Worm (Caenorhabditis elegans) whole organism, young adult: Measurements from ENCODE around the gene C24A3.1.

ENCODE experiments used
- B0035.1 ChIP-seq: sonication (generic microtip); optimal IDR thresholded peaks from 2 replicates; lab custom pipeline; 2016; ENCODE audit warnings: missing genetic modification characterization, mild to moderate bottlenecking, missing compliant biosample characterization, missing genotype, missing genetic modification reagents
- B0336.3 ChIP-seq: fragments of 200-800 bp; sonication (Bioruptor generic); IDR thresholded peaks from 2 replicates; pipeline ENCODE4 v1.3.6; 2022; ENCODE audit warnings: missing genetic modification characterization, missing compliant biosample characterization
- C06A6.2 ChIP-seq: fragments of 200-800 bp; sonication (Bioruptor generic); conservative IDR thresholded peaks from 2 replicates; pipeline ENCODE4 v1.3.6; 2022; ENCODE audit warnings: missing genetic modification characterization, missing compliant biosample characterization
- C17E4.6 ChIP-seq: fragments of 200-800 bp; sonication (Bioruptor generic); IDR thresholded peaks from 2 replicates; pipeline ENCODE4 v1.3.6; 2022; ENCODE audit warnings: missing genetic modification reagents, missing genetic modification characterization, missing compliant biosample characterization
- F10E7.11 ChIP-seq: sonication (generic microtip); optimal IDR thresholded peaks from 2 replicates; lab custom pipeline; 2017; ENCODE audit warnings: mild to moderate bottlenecking, missing genetic modification characterization, moderate library complexity, missing compliant biosample characterization
- F23B12.7 ChIP-seq: sonication (generic microtip); optimal IDR thresholded peaks from 2 replicates; lab custom pipeline; 2017; ENCODE audit warnings: missing genetic modification characterization, mild to moderate bottlenecking, missing compliant biosample characterization, antibody characterized with exemption, moderate library complexity; ENCODE audit not compliant: insufficient read depth
- F33H1.4 ChIP-seq: fragments of 200-800 bp; sonication (Bioruptor generic); IDR thresholded peaks from 2 replicates; pipeline ENCODE4 v1.3.6; 2022; ENCODE audit warnings: missing genetic modification reagents, missing genetic modification characterization, missing compliant biosample characterization
- F49E8.2 ChIP-seq: sonication (generic microtip); optimal IDR thresholded peaks from 3 replicates; lab custom pipeline; 2017; ENCODE audit warnings: missing genetic modification characterization, mild to moderate bottlenecking, missing compliant biosample characterization, antibody characterized with exemption, moderate library complexity; ENCODE audit not compliant: insufficient read depth
- F52B5.7 ChIP-seq: sonication (generic microtip); optimal IDR thresholded peaks from 2 replicates; lab custom pipeline; 2016; ENCODE audit warnings: mild to moderate bottlenecking, missing genetic modification characterization, missing compliant biosample characterization
- F57A8.1 ChIP-seq: fragments of 200-800 bp; sonication (Bioruptor generic); optimal IDR thresholded peaks from 2 replicates; lab custom pipeline; 2018; ENCODE audit warnings: mild to moderate bottlenecking, missing genetic modification characterization, moderate library complexity, missing compliant biosample characterization
- K11D2.4 ChIP-seq: fragments of 200-800 bp; sonication (Bioruptor generic); IDR thresholded peaks from 2 replicates; pipeline ENCODE4 v1.3.6; 2022; ENCODE audit warnings: missing genetic modification reagents, missing genetic modification characterization, missing compliant biosample characterization
- K12H6.12 ChIP-seq: fragments of 200-800 bp; sonication (Bioruptor generic); optimal IDR thresholded peaks from 2 replicates; lab custom pipeline; 2018; ENCODE audit warnings: mild to moderate bottlenecking, missing genetic modification characterization, missing compliant biosample characterization
- T07F8.4 ChIP-seq: sonication (generic microtip); optimal IDR thresholded peaks from 2 replicates; lab custom pipeline; 2016; ENCODE audit warnings: mild to moderate bottlenecking, missing genetic modification characterization, moderate library complexity, missing compliant biosample characterization
- T26A5.8 ChIP-seq: sonication (generic microtip); optimal IDR thresholded peaks from 2 replicates; lab custom pipeline; 2016; ENCODE audit warnings: missing genetic modification characterization, missing compliant biosample characterization
- Y53G8AR.9 ChIP-seq: fragments of 200-800 bp; sonication (Bioruptor generic); conservative IDR thresholded peaks from 2 replicates; pipeline ENCODE4 v1.3.6; 2022; ENCODE audit warnings: missing genetic modification reagents, missing genetic modification characterization, missing compliant biosample characterization
- Y95B8A.8 ChIP-seq: fragments of 200-800 bp; sonication (Bioruptor generic); IDR thresholded peaks from 2 replicates; pipeline ENCODE4 v1.3.6; 2022; ENCODE audit warnings: missing genetic modification reagents, missing genetic modification characterization, missing compliant biosample characterization
- attf-3 ChIP-seq: fragments of 200-800 bp; sonication (Bioruptor generic); conservative IDR thresholded peaks from 2 replicates; pipeline ENCODE4 v1.3.6; 2022; ENCODE audit warnings: missing genetic modification reagents, missing genetic modification characterization, missing compliant biosample characterization
- bed-2 ChIP-seq: fragments of 200-800 bp; sonication (Bioruptor generic); IDR thresholded peaks from 2 replicates; pipeline ENCODE4 v1.3.6; 2022; ENCODE audit warnings: missing genetic modification reagents, missing genetic modification characterization, missing compliant biosample characterization
- ccch-3 ChIP-seq: fragments of 200-800 bp; sonication (Bioruptor generic); optimal IDR thresholded peaks from 2 replicates; lab custom pipeline; 2018; ENCODE audit warnings: mild to moderate bottlenecking, missing genetic modification characterization, missing compliant biosample characterization
- ceh-58 ChIP-seq: fragments of 200-800 bp; sonication (Bioruptor generic); IDR thresholded peaks from 2 replicates; pipeline ENCODE4 v1.3.6; 2022; ENCODE audit warnings: missing genetic modification characterization, missing compliant biosample characterization
- dox-1 ChIP-seq: fragments of 200-800 bp; sonication (Bioruptor generic); IDR thresholded peaks from 2 replicates; pipeline ENCODE4 v1.3.6; 2022; ENCODE audit warnings: missing genetic modification reagents, missing genetic modification characterization, missing compliant biosample characterization
- efl-1 ChIP-seq: fragments of 150-350 bp; optimal IDR thresholded peaks from 2 replicates; lab custom pipeline; 2014; ENCODE audit warnings: missing biosample characterization, missing genetic modification reagents, missing genetic modification characterization
- egl-18 ChIP-seq: fragments of 200-800 bp; sonication (Bioruptor generic); IDR thresholded peaks from 2 replicates; pipeline ENCODE4 v1.3.6; 2022; ENCODE audit warnings: missing genetic modification reagents, missing genetic modification characterization, missing compliant biosample characterization
- gei-17 ChIP-seq: fragments of 200-800 bp; sonication (Bioruptor generic); optimal IDR thresholded peaks from 2 replicates; lab custom pipeline; 2018; ENCODE audit warnings: mild to moderate bottlenecking, missing genetic modification characterization, missing compliant biosample characterization
- him-1 ChIP-seq: sonication (generic microtip); optimal IDR thresholded peaks from 2 replicates; lab custom pipeline; 2016; ENCODE audit warnings: missing genotype, missing genetic modification reagents, missing genetic modification characterization, missing compliant biosample characterization
- hlh-12 ChIP-seq: sonication (generic microtip); optimal IDR thresholded peaks from 2 replicates; lab custom pipeline; 2016; ENCODE audit warnings: missing genetic modification characterization, missing compliant biosample characterization
- hlh-26 ChIP-seq: fragments of 200-800 bp; sonication (Bioruptor generic); conservative IDR thresholded peaks from 2 replicates; pipeline ENCODE4 v1.3.6; 2022; ENCODE audit warnings: missing genetic modification reagents, missing genetic modification characterization, missing compliant biosample characterization
- hsf-1 ChIP-seq: fragments of 200-800 bp; sonication (Bioruptor generic); IDR thresholded peaks from 2 replicates; pipeline ENCODE4 v1.3.6; 2022; ENCODE audit warnings: missing genetic modification reagents, missing genetic modification characterization, missing compliant biosample characterization
- let-526 ChIP-seq: fragments of 200-800 bp; sonication (Bioruptor generic); IDR thresholded peaks from 2 replicates; pipeline ENCODE4 v1.3.6; 2022; ENCODE audit warnings: missing genetic modification reagents, missing genetic modification characterization, missing compliant biosample characterization
- lsl-1 ChIP-seq: fragments of 200-800 bp; sonication (Bioruptor generic); optimal IDR thresholded peaks from 2 replicates; lab custom pipeline; 2018; ENCODE audit warnings: mild to moderate bottlenecking, missing genetic modification characterization, moderate library complexity, missing compliant biosample characterization
- madf-6 ChIP-seq: fragments of 200-800 bp; sonication (Bioruptor generic); IDR thresholded peaks from 2 replicates; pipeline ENCODE4 v1.3.6; 2022; ENCODE audit warnings: missing genetic modification reagents, missing genetic modification characterization, missing compliant biosample characterization
- mel-28 ChIP-seq: sonication (generic microtip); optimal IDR thresholded peaks from 2 replicates; lab custom pipeline; 2016; ENCODE audit warnings: borderline replicate concordance, mild to moderate bottlenecking, missing genetic modification characterization, missing compliant biosample characterization
- mes-4 ChIP-seq: sonication (generic microtip); optimal IDR thresholded peaks from 2 replicates; lab custom pipeline; 2016; ENCODE audit warnings: missing genotype, missing genetic modification characterization, missing compliant biosample characterization
- nfyb-1 ChIP-seq: fragments of 200-800 bp; sonication (Bioruptor generic); IDR thresholded peaks from 2 replicates; pipeline ENCODE4 v1.3.6; 2022; ENCODE audit warnings: missing genetic modification reagents, missing genetic modification characterization, missing compliant biosample characterization
- nhr-120 ChIP-seq: fragments of 200-800 bp; sonication (Bioruptor generic); IDR thresholded peaks from 2 replicates; pipeline ENCODE4 v1.3.6; 2022; ENCODE audit warnings: missing genetic modification characterization, missing compliant biosample characterization
- nhr-179 ChIP-seq: sonication (generic microtip); optimal IDR thresholded peaks from 2 replicates; lab custom pipeline; 2016; ENCODE audit warnings: mild to moderate bottlenecking, missing genetic modification characterization, missing compliant biosample characterization
- nhr-90 ChIP-seq: sonication (generic microtip); optimal IDR thresholded peaks from 2 replicates; lab custom pipeline; 2016; ENCODE audit warnings: missing genotype, mild to moderate bottlenecking, missing genetic modification characterization, missing compliant biosample characterization
- rcor-1 ChIP-seq: fragments of 200-800 bp; sonication (Bioruptor generic); IDR thresholded peaks from 2 replicates; pipeline ENCODE4 v1.3.6; 2022; ENCODE audit warnings: missing genetic modification reagents, missing genetic modification characterization, missing compliant biosample characterization
- sdz-38 ChIP-seq: sonication (generic microtip); optimal IDR thresholded peaks from 2 replicates; lab custom pipeline; 2016; ENCODE audit warnings: missing genotype, missing genetic modification characterization, missing compliant biosample characterization
- snpc-1.1 ChIP-seq: sonication (generic microtip); optimal IDR thresholded peaks from 2 replicates; lab custom pipeline; 2017; ENCODE audit warnings: missing genetic modification characterization, mild to moderate bottlenecking, missing compliant biosample characterization, antibody characterized with exemption, moderate library complexity, missing genotype, missing genetic modification reagents; ENCODE audit not compliant: insufficient read depth
- snpc-4 ChIP-seq, 5 experiments: fragments of 150-350 bp in 1 of 5; sonication (generic microtip) in 4 of 5; optimal IDR thresholded peaks; 2 replicates each; lab custom pipeline; 2014 to 2018; ENCODE audit warnings: missing genetic modification characterization in 5 of 5, missing biosample characterization in 3 of 5, antibody characterized with exemption in 2 of 5, mild to moderate bottlenecking in 2 of 5, missing compliant biosample characterization in 2 of 5, missing genotype in 2 of 5, moderate library complexity in 2 of 5, missing genetic modification reagents in 1 of 5
- somi-1 ChIP-seq: fragments of 200-800 bp; sonication (Bioruptor generic); optimal IDR thresholded peaks from 2 replicates; lab custom pipeline; 2018; ENCODE audit warnings: mild to moderate bottlenecking, missing genetic modification characterization, missing compliant biosample characterization
- tbp1 ChIP-seq: fragments of 200-800 bp; sonication (Bioruptor generic); optimal IDR thresholded peaks from 2 replicates; lab custom pipeline; 2018; ENCODE audit warnings: mild to moderate bottlenecking, missing genetic modification characterization, missing compliant biosample characterization
- tbx-9 ChIP-seq: sonication (generic microtip); optimal IDR thresholded peaks from 2 replicates; lab custom pipeline; 2016; ENCODE audit warnings: borderline replicate concordance, missing genetic modification characterization, inconsistent platforms, missing compliant biosample characterization
- unc-130 ChIP-seq: sonication (generic microtip); optimal IDR thresholded peaks from 2 replicates; lab custom pipeline; 2016; ENCODE audit warnings: missing genetic modification reagents, missing genetic modification characterization, missing compliant biosample characterization
- zim-3 ChIP-seq: sonication (generic microtip); optimal IDR thresholded peaks from 2 replicates; lab custom pipeline; 2017; ENCODE audit warnings: mild to moderate bottlenecking, missing genetic modification characterization, moderate library complexity, missing compliant biosample characterization
- ztf-25 ChIP-seq: fragments of 200-800 bp; sonication (Bioruptor generic); IDR thresholded peaks from 2 replicates; pipeline ENCODE4 v1.3.6; 2022; ENCODE audit warnings: missing genetic modification reagents, missing genetic modification characterization, missing compliant biosample characterization
- ztf-26 ChIP-seq: sonication (generic microtip); optimal IDR thresholded peaks from 2 replicates; lab custom pipeline; 2017; ENCODE audit warnings: missing genetic modification characterization, missing compliant biosample characterization

C24A3.1 gene

ce11 chrX:9024270-9024669 is 25.4 kb downstream of the C24A3.1 start (continued):
- TF ChIP-seq ceh-58 (GFP tag; lab: Robert Waterston, UW) (no peak), Y53G8AR.9 (GFP tag; lab: Robert Waterston, UW) (no peak), ztf-26 (peak; percentile 27), nhr-120 (GFP tag; lab: Robert Waterston, UW) (no peak), rcor-1 (peak; percentile 79), attf-3 (GFP tag; lab: Robert Waterston, UW) (no peak), F33H1.4 (GFP tag; lab: Robert Waterston, UW) (no peak), B0336.3 (GFP tag; lab: Robert Waterston, UW) (no peak), somi-1 (GFP tag; lab: Kevin White, UChicago) (no peak), nfyb-1 (GFP tag; lab: Robert Waterston, UW) (peak; percentile 90), hsf-1 (GFP tag; lab: Robert Waterston, UW) (no peak), F23B12.7 (tag; lab: Kevin White, UChicago) (peak; percentile 59), nhr-179 (tag; lab: Kevin White, UChicago) (peak; percentile 60), F10E7.11 (tag; lab: Kevin White, UChicago) (peak; percentile 11), snpc-1.1 (tag; lab: Kevin White, UChicago) (no peak), C06A6.2 (GFP tag; lab: Robert Waterston, UW) (no peak), K11D2.4 (GFP tag; lab: Robert Waterston, UW) (peak; percentile 64; the same call in 1 of the 2 replicates), nhr-90 (tag; lab: Kevin White, UChicago) (peak; percentile 88), Y95B8A.8 (GFP tag; lab: Robert Waterston, UW) (0 out of 2 replicates have a peak, but pooled peaks have one; percentile 20), unc-130 (GFP tag; lab: Kevin White, UChicago) (peak; percentile 18), him-1 (tag; lab: Kevin White, UChicago) (peak; percentile 95), F57A8.1 (GFP tag; lab: Kevin White, UChicago) (peak; percentile 45), egl-18 (GFP tag; lab: Robert Waterston, UW) (0 out of 2 replicates have a peak, but pooled peaks have one; percentile 68), F52B5.7 (tag; lab: Kevin White, UChicago) (no peak), tbx-9 (tag; lab: Kevin White, UChicago) (no peak), dox-1 (GFP tag; lab: Robert Waterston, UW) (no peak; the same call in 1 of the 2 replicates), K12H6.12 (tag; lab: Kevin White, UChicago) (no peak), efl-1 (peak; percentile 11), madf-6 (GFP tag; lab: Robert Waterston, UW) (no peak), zim-3 (tag; lab: Kevin White, UChicago) (peak; percentile 64), lsl-1 (GFP tag; lab: Kevin White, UChicago) (no peak), gei-17 (no peak), mel-28 (tag; lab: Kevin White, UChicago) (no peak), tbp1 (GFP tag; lab: Kevin White, UChicago) (peak; percentile 95), F49E8.2 (no peak), C17E4.6 (GFP tag; lab: Robert Waterston, UW) (0 out of 2 replicates have a peak, but pooled peaks have one; percentile 16), snpc-4 (GFP tag; optimal IDR thresholded peaks at IDR 0.05; lab: Kevin White, UChicago) (peak; percentile 74), snpc-4 (tag; optimal IDR thresholded peaks at IDR 0.05; lab: Kevin White, UChicago) (peak in 1 of 4 experiments; percentile 30), sdz-38 (tag; lab: Kevin White, UChicago) (peak; percentile 19), T26A5.8 (tag; lab: Kevin White, UChicago) (peak; percentile 76), hlh-26 (GFP tag; lab: Robert Waterston, UW) (no peak), hlh-12 (tag; lab: Kevin White, UChicago) (peak; percentile 70), ztf-25 (GFP tag; lab: Robert Waterston, UW) (peak; percentile 89), B0035.1 (peak; percentile 77), ccch-3 (GFP tag; lab: Kevin White, UChicago) (peak; percentile 41), bed-2 (GFP tag; lab: Robert Waterston, UW) (0 out of 2 replicates have a peak, but pooled peaks have one; percentile 56), T07F8.4 (tag; lab: Kevin White, UChicago) (peak; percentile 86), mes-4 (tag; lab: Kevin White, UChicago) (peak; percentile 79), let-526 (GFP tag; lab: Robert Waterston, UW) (no peak)
